Worm (Caenorhabditis elegans) whole organism, early embryonic: ENCODE data around the gene K05F6.12.

ENCODE experiments used
- B0310.2 ChIP-seq: sonication (generic microtip); optimal IDR thresholded peaks from 2 replicates; lab custom pipeline; 2016; ENCODE audit warnings: mild to moderate bottlenecking, missing genetic modification characterization, missing compliant biosample characterization
- ama-1 ChIP-seq: fragments of 150-350 bp; optimal IDR thresholded peaks from 2 replicates; lab custom pipeline; 2014

DNA sequence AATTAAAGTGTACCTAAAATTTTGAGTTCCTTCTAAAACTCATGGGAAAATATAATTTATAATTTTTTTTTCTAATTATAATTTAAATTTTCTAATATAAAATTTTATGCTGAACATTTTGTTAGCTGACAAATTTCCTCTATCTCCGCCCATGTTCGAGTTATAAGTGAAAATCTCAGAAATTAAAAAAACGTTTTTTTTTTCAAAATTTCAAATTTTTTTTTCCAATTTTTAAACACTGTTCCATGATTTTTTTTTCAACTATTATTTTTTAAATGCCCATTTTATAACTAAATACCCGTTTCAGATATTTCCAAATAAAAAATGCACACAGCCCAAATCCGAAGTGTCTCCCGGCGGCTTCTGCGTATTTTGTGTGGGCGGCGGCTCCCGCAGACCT, 26.8 kb upstream of the K05F6.12 start, which contains the start of gene Y51H7BR.8:
- TF ChIP-seq ama-1 (no peak), B0310.2 (tag; lab: Kevin White, UChicago) (no peak)
